Worm (Caenorhabditis elegans) whole organism, late embryonic: ENCODE data around the gene srh-118.
A peak's percentile ranks its signal among the peaks of the same experiment; 100 is the strongest.

Experiments
- C38D4.7 ChIP-seq: fragments of 200-800 bp; sonication (Bioruptor generic); optimal IDR thresholded peaks from 2 replicates; lab custom pipeline; 2018; ENCODE audit warnings: mild to moderate bottlenecking, missing genetic modification characterization, moderate library complexity, missing compliant biosample characterization
- F13H6.1 ChIP-seq: sonication (generic microtip); optimal IDR thresholded peaks from 2 replicates; lab custom pipeline; 2016; ENCODE audit warnings: missing genetic modification characterization, missing compliant biosample characterization
- Y22D7AL.16 ChIP-seq: sonication (generic microtip); optimal IDR thresholded peaks from 2 replicates; lab custom pipeline; 2016; ENCODE audit warnings: missing genetic modification characterization, missing compliant biosample characterization
- ahr-1 ChIP-seq: sonication (generic microtip); optimal IDR thresholded peaks from 2 replicates; lab custom pipeline; 2016; ENCODE audit warnings: missing genetic modification characterization, missing compliant biosample characterization
- ama-1 ChIP-seq: fragments of 150-350 bp; optimal IDR thresholded peaks from 2 replicates; lab custom pipeline; 2014
- ceh-14 ChIP-seq: sonication (generic microtip); optimal IDR thresholded peaks from 2 replicates; lab custom pipeline; 2016; ENCODE audit warnings: missing genotype, missing genetic modification characterization, missing compliant biosample characterization
- ceh-18 ChIP-seq: sonication (generic microtip); optimal IDR thresholded peaks from 2 replicates; lab custom pipeline; 2016; ENCODE audit warnings: missing genetic modification characterization, missing compliant biosample characterization
- ceh-2 ChIP-seq: sonication (generic microtip); optimal IDR thresholded peaks from 2 replicates; lab custom pipeline; 2016; ENCODE audit warnings: missing genotype, missing genetic modification characterization, missing compliant biosample characterization
- ceh-22 ChIP-seq: sonication (generic microtip); optimal IDR thresholded peaks from 2 replicates; lab custom pipeline; 2017; ENCODE audit warnings: missing biosample characterization, missing genetic modification characterization
- ceh-24 ChIP-seq: sonication (generic microtip); optimal IDR thresholded peaks from 2 replicates; lab custom pipeline; 2016; ENCODE audit warnings: mild to moderate bottlenecking, missing genetic modification characterization, missing compliant biosample characterization
- ceh-30 ChIP-seq: fragments of 150-350 bp; optimal IDR thresholded peaks from 2 replicates; lab custom pipeline; 2014; ENCODE audit warnings: missing biosample characterization, missing genetic modification characterization
- ceh-45 ChIP-seq: fragments of 200-800 bp; sonication (Bioruptor generic); IDR thresholded peaks from 2 replicates; pipeline ENCODE4 v1.3.6; 2022; ENCODE audit warnings: missing genetic modification reagents, missing genetic modification characterization, missing compliant biosample characterization
- dmd-4 ChIP-seq: sonication (generic microtip); optimal IDR thresholded peaks from 2 replicates; lab custom pipeline; 2016; ENCODE audit warnings: borderline replicate concordance, missing genetic modification characterization, missing compliant biosample characterization
- dve-1 ChIP-seq: sonication (generic microtip); optimal IDR thresholded peaks from 2 replicates; lab custom pipeline; 2017; ENCODE audit warnings: antibody characterized with exemption, mild to moderate bottlenecking, missing genetic modification characterization, missing compliant biosample characterization
- elt-2 ChIP-seq: sonication (generic microtip); optimal IDR thresholded peaks from 2 replicates; lab custom pipeline; 2016; ENCODE audit warnings: missing genetic modification reagents, missing genetic modification characterization, missing compliant biosample characterization
- elt-4 ChIP-seq: sonication (generic microtip); optimal IDR thresholded peaks from 2 replicates; lab custom pipeline; 2016; ENCODE audit warnings: missing genetic modification characterization, missing compliant biosample characterization
- fax-1 ChIP-seq: sonication (generic microtip); optimal IDR thresholded peaks from 2 replicates; lab custom pipeline; 2016; ENCODE audit warnings: missing genotype, missing genetic modification characterization, missing compliant biosample characterization
- fkh-6 ChIP-seq: sonication (generic microtip); optimal IDR thresholded peaks from 2 replicates; lab custom pipeline; 2016; ENCODE audit warnings: missing genetic modification characterization, missing compliant biosample characterization
- hlh-13 ChIP-seq: fragments of 200-800 bp; sonication (Bioruptor generic); optimal IDR thresholded peaks from 2 replicates; lab custom pipeline; 2018; ENCODE audit warnings: mild to moderate bottlenecking, missing genetic modification characterization, missing compliant biosample characterization
- hlh-6 ChIP-seq: sonication (generic microtip); optimal IDR thresholded peaks from 2 replicates; lab custom pipeline; 2016; ENCODE audit warnings: missing genotype, missing genetic modification characterization, missing compliant biosample characterization
- hlh-8 ChIP-seq: sonication (generic microtip); optimal IDR thresholded peaks from 2 replicates; lab custom pipeline; 2016; ENCODE audit warnings: missing genotype, missing genetic modification characterization, missing compliant biosample characterization
- lim-6 ChIP-seq: sonication (generic microtip); optimal IDR thresholded peaks from 2 replicates; lab custom pipeline; 2016; ENCODE audit warnings: missing genetic modification characterization, missing compliant biosample characterization
- madf-2 ChIP-seq: sonication (generic microtip); optimal IDR thresholded peaks from 2 replicates; lab custom pipeline; 2017; ENCODE audit warnings: missing genetic modification characterization, missing compliant biosample characterization
- nfya-1 ChIP-seq: sonication (generic microtip); optimal IDR thresholded peaks from 2 replicates; lab custom pipeline; 2017; ENCODE audit warnings: missing genetic modification characterization, mild to moderate bottlenecking, missing compliant biosample characterization, antibody characterized with exemption, moderate library complexity
- nhr-232 ChIP-seq: sonication (generic microtip); optimal IDR thresholded peaks from 2 replicates; lab custom pipeline; 2016; ENCODE audit warnings: missing genetic modification characterization, missing compliant biosample characterization
- pag-3 ChIP-seq: sonication (generic microtip); optimal IDR thresholded peaks from 2 replicates; lab custom pipeline; 2016; ENCODE audit warnings: missing compliant biosample characterization, missing genetic modification characterization, borderline replicate concordance
- pax-1 ChIP-seq: fragments of 150-350 bp; optimal IDR thresholded peaks from 2 replicates; lab custom pipeline; 2014; ENCODE audit warnings: missing biosample characterization, missing genetic modification characterization
- pha-2 ChIP-seq: sonication (generic microtip); optimal IDR thresholded peaks from 2 replicates; lab custom pipeline; 2017; ENCODE audit warnings: mild to moderate bottlenecking, missing genetic modification characterization, missing compliant biosample characterization
- pha-4 ChIP-seq: fragments of 150-350 bp; optimal IDR thresholded peaks from 2 replicates; lab custom pipeline; 2018; ENCODE audit warnings: missing biosample characterization, missing genetic modification reagents, missing genetic modification characterization
- rnt-1 ChIP-seq: sonication (generic microtip); optimal IDR thresholded peaks from 2 replicates; lab custom pipeline; 2016; ENCODE audit warnings: missing genetic modification characterization, missing compliant biosample characterization
- sox-4 ChIP-seq: sonication (generic microtip); optimal IDR thresholded peaks from 2 replicates; lab custom pipeline; 2017; ENCODE audit warnings: mild to moderate bottlenecking, missing genetic modification characterization, inconsistent platforms, missing compliant biosample characterization
- syd-9 ChIP-seq: sonication (generic microtip); optimal IDR thresholded peaks from 2 replicates; lab custom pipeline; 2016; ENCODE audit warnings: mild to moderate bottlenecking, missing genetic modification characterization, moderate library complexity, missing compliant biosample characterization
- tbx-7 ChIP-seq: sonication (generic microtip); optimal IDR thresholded peaks from 2 replicates; lab custom pipeline; 2016; ENCODE audit warnings: missing genotype, missing genetic modification characterization, missing compliant biosample characterization
- ttx-3 ChIP-seq: sonication (generic microtip); optimal IDR thresholded peaks from 2 replicates; lab custom pipeline; 2016; ENCODE audit warnings: missing genetic modification reagents, missing genetic modification characterization, missing compliant biosample characterization
- ztf-16 ChIP-seq: sonication (generic microtip); optimal IDR thresholded peaks from 2 replicates; lab custom pipeline; 2017; ENCODE audit warnings: missing genetic modification characterization, missing compliant biosample characterization

Gene srh-118

ce11 chrV:17513831-17514230, 17.9 kb upstream of the srh-118 start:
- TF ChIP-seq fkh-6 (tag; lab: Kevin White, UChicago): no peak
- no peak for TF ChIP-seq rnt-1 (tag; lab: Kevin White, UChicago)
- TF ChIP-seq F13H6.1 (tag; lab: Kevin White, UChicago): no peak
- no peak for TF ChIP-seq hlh-13
- no peak for TF ChIP-seq pha-4 (tag; lab: Kevin White, UChicago)
- TF ChIP-seq ceh-45: no peak
- TF ChIP-seq ttx-3 (tag; lab: Kevin White, UChicago): no peak
- TF ChIP-seq tbx-7 (tag; lab: Kevin White, UChicago): no peak

- TF ChIP-seq ceh-30 (tag; lab: Kevin White, UChicago): no peak
- TF ChIP-seq sox-4 (tag; lab: Kevin White, UChicago): no peak
- peak; percentile 78 for TF ChIP-seq pag-3
- no peak for TF ChIP-seq ceh-18 (tag; lab: Kevin White, UChicago)
These were observed 16.8 kb upstream of the srh-118 start for ce11 chrV:17512763-17513162.

ce11 chrV:17508493-17508892, 12.5 kb upstream of the srh-118 start, which contains the start of gene srw-32:
Gene srw-32, plus strand, starts transcription at chrV:17508793.
- TF ChIP-seq ceh-2 (tag; lab: Kevin White, UChicago) (no peak), fax-1 (tag; lab: Kevin White, UChicago) (no peak)

- TF ChIP-seq nhr-232 (tag; lab: Kevin White, UChicago) (no peak), pax-1 (no peak), hlh-6 (tag; lab: Kevin White, UChicago) (no peak), pag-3 (no peak), syd-9 (tag; lab: Kevin White, UChicago) (no peak), nfya-1 (tag; lab: Kevin White, UChicago) (no peak), hlh-8 (no peak), ceh-24 (tag; lab: Kevin White, UChicago) (no peak)
These were observed 10.3 kb upstream of the srh-118 start, which contains the start of gene srw-31 for ce11 chrV:17506289-17506688. Gene srw-31, plus strand, starts transcription at chrV:17506589.

- TF ChIP-seq ceh-18 (tag; lab: Kevin White, UChicago) (no peak), Y22D7AL.16 (no peak), elt-4 (tag; lab: Kevin White, UChicago) (no peak), pha-2 (no peak), ama-1 (lab: Kevin White, UChicago) (no peak), ztf-16 (tag; lab: Kevin White, UChicago) (no peak), madf-2 (tag; lab: Kevin White, UChicago) (no peak), dve-1 (tag; lab: Kevin White, UChicago) (no peak), ceh-30 (tag; lab: Kevin White, UChicago) (no peak), ceh-14 (no peak), dmd-4 (tag; lab: Kevin White, UChicago) (no peak), ceh-22 (tag; lab: Kevin White, UChicago) (no peak), ahr-1 (no peak), elt-2 (tag; lab: Kevin White, UChicago) (no peak), C38D4.7 (GFP tag; lab: Kevin White, UChicago) (no peak), syd-9 (tag; lab: Kevin White, UChicago) (no peak), tbx-7 (tag; lab: Kevin White, UChicago) (no peak), lim-6 (tag; lab: Kevin White, UChicago) (no peak)
These were observed 4.1 kb upstream of the srh-118 start for ce11 chrV:17500055-17500454.
